Worm (Caenorhabditis elegans): Measurements from ENCODE around the gene F32E10.8.
A peak's percentile ranks its signal among the peaks of the same experiment; 100 is the strongest.

The F32E10.8 gene

DNA sequence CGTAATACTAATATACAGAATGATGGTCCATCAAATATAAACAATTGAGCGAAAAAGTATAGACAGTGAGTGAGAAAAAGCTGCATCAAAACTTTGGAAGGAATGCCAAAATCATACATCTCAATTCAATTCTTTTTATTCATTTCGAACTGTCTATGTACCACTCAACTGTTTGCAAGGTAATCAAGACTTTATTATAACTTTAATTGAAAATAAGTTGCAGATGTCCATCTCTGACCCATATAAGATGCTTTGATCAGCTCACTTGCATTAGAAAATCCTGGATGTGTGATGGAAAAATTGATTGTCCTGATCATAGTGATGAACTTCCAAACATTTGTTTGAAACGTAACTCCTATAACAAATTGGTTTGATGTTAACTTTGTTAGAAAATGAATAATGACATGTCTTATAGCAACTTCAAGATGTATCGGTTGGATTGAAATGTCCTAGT is at the start of gene F32E10.8:
Gene F32E10.8, plus strand, starts transcription at position 51 of the 454 bp plus-strand sequence.
- no peak for TF ChIP-seq W03F9.2 (tag; optimal IDR thresholded peaks at IDR 0.05)
- no peak for TF ChIP-seq him-1 (tag; optimal IDR thresholded peaks at IDR 0.05)
- TF ChIP-seq dao-5 (tag; optimal IDR thresholded peaks at IDR 0.05) = no peak

DNA sequence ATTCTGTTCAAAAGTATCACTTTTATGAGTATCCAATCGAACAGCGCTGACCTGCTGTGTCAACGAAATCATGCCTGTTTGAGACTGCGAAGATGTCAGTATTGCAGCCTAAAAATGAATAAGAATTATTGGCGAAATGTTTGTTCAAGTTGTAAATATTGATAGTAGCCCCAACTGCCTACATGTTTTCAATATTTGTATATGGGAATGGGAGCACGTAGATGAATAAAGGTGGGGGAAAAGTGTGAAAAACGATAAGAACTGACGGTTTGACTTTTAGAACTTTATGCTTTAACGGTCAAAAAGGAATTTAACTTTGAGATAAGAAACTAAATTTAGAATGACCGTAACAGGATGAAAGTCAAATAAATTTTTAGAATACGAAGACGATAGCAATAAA is 47.1 kb upstream of the F32E10.8 start:
- TF ChIP-seq W03F9.2 (tag; optimal IDR thresholded peaks at IDR 0.05) = no peak
- no peak for TF ChIP-seq dao-5 (tag; optimal IDR thresholded peaks at IDR 0.05)
- TF ChIP-seq him-1 (tag; optimal IDR thresholded peaks at IDR 0.05) = no peak

DNA sequence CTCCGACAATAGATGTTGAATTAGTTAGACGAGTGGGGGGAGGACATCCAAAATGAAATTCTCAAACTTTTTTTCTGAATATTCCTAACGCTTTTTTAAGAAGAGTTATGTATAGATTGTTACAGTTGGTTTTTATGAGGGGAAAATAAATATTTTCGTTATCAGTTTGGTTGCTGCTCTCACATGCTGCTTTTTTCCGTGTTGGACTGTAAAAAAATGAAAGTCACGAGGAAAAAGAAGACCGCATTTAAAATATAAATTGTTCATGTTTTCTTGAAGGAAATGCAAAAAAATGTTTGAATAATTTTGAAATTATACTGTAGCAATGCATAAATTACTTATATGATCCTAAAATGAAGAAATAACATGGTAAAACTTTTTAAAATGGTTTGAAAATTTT is 46.6 kb upstream of the F32E10.8 start:
- no peak for TF ChIP-seq dao-5 (tag; optimal IDR thresholded peaks at IDR 0.05)
- no peak for TF ChIP-seq him-1 (tag; optimal IDR thresholded peaks at IDR 0.05)
- TF ChIP-seq W03F9.2 (tag; optimal IDR thresholded peaks at IDR 0.05) = no peak

DNA sequence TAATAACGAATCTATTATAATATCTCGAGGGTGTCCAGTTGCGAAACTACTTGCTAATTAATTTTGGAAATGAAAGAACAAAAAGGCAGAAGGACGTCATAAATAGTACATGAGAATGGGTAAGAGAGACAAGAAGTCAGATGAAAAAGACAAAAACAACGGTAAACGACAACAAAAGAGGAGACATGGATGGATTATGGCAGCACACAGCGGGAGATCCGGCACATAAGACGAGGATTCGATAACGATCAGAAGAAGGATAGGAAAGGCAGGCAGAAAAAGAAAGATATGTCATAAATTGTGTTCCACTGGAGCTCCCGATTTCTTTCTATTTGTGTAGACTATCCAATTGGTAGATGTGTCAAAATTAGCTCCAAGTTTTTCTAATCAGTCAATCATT is 45.8 kb upstream of the F32E10.8 start:
- TF ChIP-seq W03F9.2 (tag; optimal IDR thresholded peaks at IDR 0.05) (no peak), dao-5 (tag; optimal IDR thresholded peaks at IDR 0.05) (no peak), him-1 (tag; optimal IDR thresholded peaks at IDR 0.05) (no peak)

DNA sequence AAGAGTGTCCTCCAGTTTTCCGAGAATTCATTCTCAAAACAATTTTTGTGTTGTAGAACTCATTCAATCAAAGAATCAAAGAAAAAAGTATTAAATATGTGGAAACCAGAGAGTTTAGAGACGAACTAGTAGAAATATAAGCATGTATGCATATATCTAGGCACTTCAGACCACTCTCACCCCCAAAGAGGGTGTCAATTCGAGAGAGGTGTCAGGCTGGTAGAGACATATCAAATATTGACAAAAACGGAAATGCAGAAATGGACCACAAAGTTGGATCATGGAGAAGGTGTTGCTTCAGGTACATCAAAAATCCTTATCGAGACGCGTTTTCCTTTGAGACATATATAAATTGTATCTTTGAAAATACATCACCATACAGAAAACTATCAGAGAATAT is 43.7 kb upstream of the F32E10.8 start:
- TF ChIP-seq him-1 (tag; optimal IDR thresholded peaks at IDR 0.05) = no peak
- TF ChIP-seq dao-5 (tag; optimal IDR thresholded peaks at IDR 0.05) = no peak
- TF ChIP-seq W03F9.2 (tag; optimal IDR thresholded peaks at IDR 0.05) = no peak

DNA sequence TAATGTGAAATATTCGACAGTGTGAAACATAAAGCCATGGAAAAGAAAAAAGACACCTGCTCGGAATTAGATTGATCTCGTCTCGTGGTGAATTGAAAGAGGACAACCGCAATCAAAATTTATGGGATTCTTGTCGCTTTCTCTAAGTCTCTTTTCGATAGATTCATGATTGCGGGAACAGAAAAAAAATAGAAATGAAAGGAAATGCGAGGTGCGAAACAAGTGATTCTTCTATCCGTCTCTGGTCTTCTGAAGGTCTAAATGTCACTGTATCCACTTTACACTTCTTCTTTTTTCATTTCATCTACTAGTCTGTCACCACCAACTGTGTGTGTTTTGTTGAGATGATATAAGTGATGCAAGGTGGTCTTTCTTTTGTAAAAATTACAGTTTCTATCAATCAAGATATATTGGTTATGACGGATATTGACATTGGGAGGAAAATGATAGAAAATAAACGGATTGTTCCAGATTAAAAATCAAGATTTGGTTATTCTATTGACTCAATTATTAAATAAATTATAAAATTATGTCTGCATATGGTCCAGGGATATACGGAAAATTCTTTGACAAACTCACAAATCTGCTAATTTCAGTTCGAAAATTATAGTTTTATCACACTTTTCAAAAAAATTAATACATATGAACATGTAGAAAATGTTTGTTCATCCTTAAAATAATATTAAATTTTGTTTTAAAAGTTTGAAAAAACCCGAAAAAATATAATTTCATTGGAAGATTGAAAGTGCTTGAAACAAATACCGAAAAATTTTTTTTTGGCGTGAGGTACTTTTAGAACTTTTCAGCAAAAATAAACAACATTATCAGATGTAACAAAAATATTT is 37.0 kb upstream of the F32E10.8 start:
- TF ChIP-seq dao-5 (tag; optimal IDR thresholded peaks at IDR 0.05) (no peak), W03F9.2 (tag; optimal IDR thresholded peaks at IDR 0.05) (no peak), him-1 (tag; optimal IDR thresholded peaks at IDR 0.05) (no peak)

DNA sequence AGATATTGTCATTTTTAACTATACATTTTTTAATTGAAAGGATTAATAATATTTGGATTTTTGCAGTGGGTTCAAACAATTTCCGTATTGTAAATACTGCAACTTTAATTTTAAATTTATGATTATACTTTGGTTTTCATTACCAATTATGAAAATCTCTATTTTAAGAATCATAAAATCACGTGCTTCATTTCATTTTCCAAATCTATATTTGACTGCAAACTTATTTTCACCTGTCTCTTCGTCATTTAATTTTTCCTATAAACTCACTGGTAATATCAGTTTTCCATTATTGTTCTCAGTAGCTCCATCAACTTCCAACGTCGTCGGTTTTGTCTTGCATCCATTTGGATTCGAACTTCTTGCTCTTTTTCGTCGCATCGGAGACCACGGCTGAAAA is 35.0 kb upstream of the F32E10.8 start, which contains the start of gene R05G6.1:
Gene R05G6.1, plus strand, starts transcription at position 301 of the 400 bp plus-strand sequence.
- TF ChIP-seq W03F9.2 (tag; optimal IDR thresholded peaks at IDR 0.05) (no peak), him-1 (tag; optimal IDR thresholded peaks at IDR 0.05) (no peak), dao-5 (tag; optimal IDR thresholded peaks at IDR 0.05) (no peak)

DNA sequence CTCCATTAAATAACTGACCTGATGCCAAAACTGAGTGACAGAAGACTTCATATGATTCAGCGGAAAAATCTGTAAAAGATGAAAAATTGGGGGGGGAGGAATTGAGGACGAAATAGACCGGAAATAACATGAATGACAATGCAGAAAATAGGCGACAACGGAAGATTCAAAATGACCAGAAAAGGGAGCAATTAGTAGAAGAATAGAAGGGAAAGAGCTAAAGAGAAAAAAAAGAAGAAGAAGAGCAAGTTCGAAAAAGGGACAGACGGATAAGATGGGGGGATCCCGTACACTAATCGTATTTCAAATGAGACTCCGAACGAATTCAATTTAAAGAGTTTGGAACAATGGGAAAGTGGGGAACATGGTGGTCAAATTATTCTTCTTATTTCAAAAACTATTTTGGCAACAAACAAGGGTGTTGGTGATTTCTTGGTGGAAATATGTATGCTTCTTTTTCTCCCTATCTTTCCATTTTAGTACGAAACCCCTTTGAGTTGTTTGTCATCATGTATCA is 24.9 kb upstream of the F32E10.8 start, which contains the start of gene R05G6.10:
Gene R05G6.10, minus strand, starts transcription at position 51 of the 517 bp plus-strand sequence.
- TF ChIP-seq dao-5 (tag; optimal IDR thresholded peaks at IDR 0.05) (no peak), W03F9.2 (tag; optimal IDR thresholded peaks at IDR 0.05) (no peak), him-1 (tag; optimal IDR thresholded peaks at IDR 0.05) (no peak)

DNA sequence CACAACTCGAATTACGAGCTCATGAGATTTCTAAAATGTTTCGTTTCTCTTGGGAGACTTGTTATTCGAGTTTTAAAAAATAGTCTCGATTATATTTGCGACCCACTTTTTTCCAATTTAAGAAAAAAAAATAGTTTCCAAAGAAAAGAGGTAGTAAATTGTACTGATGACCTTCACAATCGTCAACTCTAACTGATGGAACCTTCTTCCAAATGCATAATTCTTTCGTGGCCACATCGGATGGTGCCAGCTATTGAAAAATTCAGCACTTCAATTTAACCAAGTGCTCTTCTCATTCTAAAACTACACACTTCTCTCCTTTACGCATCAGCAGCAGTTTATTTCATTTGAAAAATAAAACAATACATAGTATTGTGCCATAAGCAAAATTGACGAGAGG is 23.7 kb upstream of the F32E10.8 start:
- no peak for TF ChIP-seq dao-5 (tag; optimal IDR thresholded peaks at IDR 0.05)
- no peak for TF ChIP-seq him-1 (tag; optimal IDR thresholded peaks at IDR 0.05)
- TF ChIP-seq W03F9.2 (tag; optimal IDR thresholded peaks at IDR 0.05) = no peak

DNA sequence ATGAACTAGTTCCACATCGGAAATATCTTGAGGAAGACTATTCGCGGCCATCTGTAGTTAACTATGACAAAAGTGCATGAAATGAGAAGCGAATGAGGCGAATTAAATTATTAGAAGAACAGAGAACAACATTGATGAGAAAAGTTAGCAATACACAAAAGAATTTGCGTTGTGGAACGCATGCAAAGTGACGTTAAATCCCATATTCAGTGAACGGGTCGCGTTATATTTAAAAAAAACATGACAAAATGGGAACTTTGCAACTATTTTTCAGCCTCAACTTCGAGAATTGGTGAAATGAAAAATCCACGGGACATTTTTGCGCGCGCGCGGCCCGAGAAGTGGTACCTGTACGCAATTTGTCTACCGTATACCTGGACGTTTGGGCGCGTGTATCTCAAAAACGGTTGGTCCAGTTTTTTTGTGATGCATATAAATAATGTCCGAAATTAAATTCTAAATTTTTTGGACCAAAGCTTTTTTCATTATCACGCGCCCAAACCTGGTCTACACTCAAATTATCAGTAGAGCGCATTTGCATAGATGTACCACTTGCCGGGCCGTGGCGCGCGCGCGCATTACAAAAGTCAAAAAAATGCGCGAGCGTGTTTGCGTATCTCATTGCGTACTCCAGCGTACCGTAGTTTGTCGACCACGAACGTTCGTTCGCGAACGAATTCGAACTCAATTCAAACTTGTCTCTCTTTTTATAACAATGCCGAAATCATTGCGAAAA is 19.4 kb upstream of the F32E10.8 start, which contains the start of the genes cdd-2 and oef-1:
Gene cdd-2, minus strand, starts transcription at position 51 of the 736 bp plus-strand sequence.
Gene oef-1, plus strand, starts transcription at position 575 of the 736 bp plus-strand sequence.
- TF ChIP-seq W03F9.2 (tag; optimal IDR thresholded peaks at IDR 0.05) (no peak), dao-5 (tag; optimal IDR thresholded peaks at IDR 0.05) (no peak)

DNA sequence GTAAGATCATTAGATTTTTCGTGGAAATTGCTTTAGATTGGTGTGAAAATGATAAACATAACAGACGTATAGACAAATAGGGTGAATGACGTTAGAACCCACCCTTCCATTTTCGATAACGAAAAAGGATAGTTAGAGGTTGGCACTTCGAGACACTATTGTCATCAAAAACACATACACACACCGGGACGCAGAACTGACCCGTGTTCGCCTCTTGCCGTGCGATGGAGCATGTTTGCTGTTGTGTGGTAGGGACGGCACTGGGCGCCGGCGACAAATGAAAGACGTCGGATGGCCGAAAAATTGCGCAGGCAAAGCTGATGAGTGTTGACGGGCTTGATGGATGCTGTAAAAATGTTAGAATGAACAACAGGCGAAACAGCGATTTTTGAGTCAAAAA is 17.6 kb upstream of the F32E10.8 start:
- TF ChIP-seq dao-5 (tag; optimal IDR thresholded peaks at IDR 0.05) = no peak
- peak; percentile 9 for TF ChIP-seq W03F9.2 (tag; optimal IDR thresholded peaks at IDR 0.05)

DNA sequence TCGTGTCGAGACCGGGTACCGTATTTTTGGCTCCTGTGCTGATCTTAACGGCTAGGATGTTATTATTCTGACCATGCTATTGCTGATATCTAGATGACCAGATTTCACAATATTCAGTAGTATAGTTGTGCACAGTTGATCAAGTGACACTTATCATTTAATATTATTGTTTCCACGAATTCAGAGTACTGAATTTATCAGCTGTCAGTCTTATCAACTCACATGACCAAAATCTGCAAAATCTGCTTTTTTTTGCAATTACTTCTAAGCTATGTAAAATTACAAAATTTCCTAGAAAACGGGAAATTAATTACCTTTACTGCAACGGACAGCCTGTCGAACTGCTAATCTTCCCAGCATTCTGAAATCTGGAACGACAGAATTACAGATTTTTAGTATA is 17.0 kb upstream of the F32E10.8 start, which contains the start of gene pam-1:
Gene pam-1, minus strand, starts transcription at position 368 of the 400 bp plus-strand sequence.
- TF ChIP-seq W03F9.2 (tag; optimal IDR thresholded peaks at IDR 0.05) = no peak
- no peak for TF ChIP-seq him-1 (tag; optimal IDR thresholded peaks at IDR 0.05)
- no peak for TF ChIP-seq dao-5 (tag; optimal IDR thresholded peaks at IDR 0.05)

DNA sequence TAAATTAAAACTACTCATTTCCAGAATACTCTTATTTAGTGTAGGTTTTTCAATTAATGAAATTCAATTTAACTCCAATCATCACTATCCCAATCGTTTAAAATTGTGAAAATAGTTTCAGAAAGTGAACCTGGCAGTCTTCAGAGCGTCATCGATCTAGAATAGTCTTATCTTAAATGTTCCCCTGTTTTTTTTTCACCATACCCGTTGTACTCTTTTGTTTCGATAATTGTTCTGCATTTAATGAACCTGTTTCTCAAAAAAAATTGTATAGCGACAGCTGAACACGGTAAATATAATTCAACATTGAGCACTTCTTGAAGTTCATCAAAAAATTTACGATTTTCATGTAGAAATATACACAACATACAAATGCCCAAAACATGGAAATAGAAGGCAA is 16.2 kb upstream of the F32E10.8 start:
- TF ChIP-seq dao-5 (tag; optimal IDR thresholded peaks at IDR 0.05) = no peak
- TF ChIP-seq him-1 (tag; optimal IDR thresholded peaks at IDR 0.05) = no peak
- no peak for TF ChIP-seq W03F9.2 (tag; optimal IDR thresholded peaks at IDR 0.05)

DNA sequence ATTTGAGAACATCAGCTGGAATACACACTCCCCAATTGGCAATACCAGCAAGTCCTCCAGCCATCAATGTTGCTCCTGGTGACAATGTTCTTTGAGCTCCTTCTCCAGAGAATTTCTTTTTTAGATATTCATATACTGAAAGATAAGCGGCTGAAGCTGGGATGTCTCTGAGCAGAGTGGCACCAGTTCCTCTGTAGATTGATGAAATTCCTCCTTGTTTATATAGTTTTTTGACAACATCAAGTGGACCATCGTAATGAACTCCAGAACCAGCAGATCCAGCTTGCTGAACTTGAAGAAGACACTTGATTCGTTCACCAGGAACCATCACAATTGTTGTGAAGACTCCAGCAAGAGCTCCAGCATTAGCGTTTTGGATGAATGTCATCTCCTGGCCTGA is 15.3 kb upstream of the F32E10.8 start:
- TF ChIP-seq W03F9.2 (tag; optimal IDR thresholded peaks at IDR 0.05) (no peak), dao-5 (tag; optimal IDR thresholded peaks at IDR 0.05) (no peak), him-1 (tag; optimal IDR thresholded peaks at IDR 0.05) (no peak)
